Worm (Caenorhabditis elegans): ENCODE results near the gene nas-1.

DNA sequence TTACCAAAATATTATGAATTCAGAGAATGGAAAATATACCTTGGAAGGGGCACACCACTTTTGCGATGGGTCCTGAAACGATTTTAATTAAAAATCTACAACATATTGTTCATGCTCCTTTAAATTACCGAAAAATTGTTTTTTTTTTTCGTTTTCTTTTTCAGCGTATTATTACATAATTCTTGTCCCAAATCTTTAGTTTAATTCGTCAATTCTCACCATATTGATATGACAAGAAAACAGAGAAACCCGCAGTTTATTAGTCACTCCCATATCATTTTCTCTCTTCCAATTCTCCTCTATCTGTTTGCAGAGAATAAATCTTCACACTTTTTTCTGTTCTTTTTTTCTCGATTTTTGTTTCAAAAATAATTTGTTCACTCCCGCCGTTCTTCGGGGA is 10.3 kb upstream of the nas-1 start, which contains the start of gene F11F1.1:
- no peak for TF ChIP-seq skn-1 (tag; optimal IDR thresholded peaks at IDR 0.05)
- no peak for TF ChIP-seq ama-1 (optimal IDR thresholded peaks at IDR 0.05)
- no peak for TF ChIP-seq F49E8.2 (tag; optimal IDR thresholded peaks at IDR 0.05; ENCODE audit: borderline replicate concordance)
- TF ChIP-seq nhr-111 (GFP tag; optimal IDR thresholded peaks at IDR 0.05) = no peak
- TF ChIP-seq fos-1 (tag; optimal IDR thresholded peaks at IDR 0.05) = no peak
- TF ChIP-seq nhr-25 (tag; optimal IDR thresholded peaks at IDR 0.05; ENCODE audit: borderline replicate concordance, insufficient read depth) = no peak
- TF ChIP-seq ztf-11 (tag; optimal IDR thresholded peaks at IDR 0.05) = no peak

Data from whole organism, L4 larva.